Worm (Caenorhabditis elegans) whole organism, young adult: ENCODE measurements around the gene H10E21.5.

Experiments used
- F49E8.2 ChIP-seq: sonication (generic microtip); optimal IDR thresholded peaks from 3 replicates; lab custom pipeline; 2017; ENCODE audit warnings: missing genetic modification characterization, mild to moderate bottlenecking, missing compliant biosample characterization, antibody characterized with exemption, moderate library complexity; ENCODE audit not compliant: insufficient read depth
- Y56A3A.18 ChIP-seq: fragments of 200-800 bp; sonication (Bioruptor generic); IDR thresholded peaks from 2 replicates; pipeline ENCODE4 v1.3.6; 2022; ENCODE audit warnings: missing genetic modification reagents, missing genetic modification characterization, missing compliant biosample characterization
- ama-1 ChIP-seq, 3 experiments: fragments of 150-350 bp in 1 of 3; sonication (generic microtip) in 2 of 3; optimal IDR thresholded peaks; 2 replicates each; lab custom pipeline; 2014 to 2018; ENCODE audit warnings: missing biosample characterization in 2 of 3, missing genetic modification characterization in 2 of 3, missing genetic modification reagents in 2 of 3
- ccch-3 ChIP-seq: fragments of 200-800 bp; sonication (Bioruptor generic); optimal IDR thresholded peaks from 2 replicates; lab custom pipeline; 2018; ENCODE audit warnings: mild to moderate bottlenecking, missing genetic modification characterization, missing compliant biosample characterization
- lsy-27 ChIP-seq: sonication (generic microtip); optimal IDR thresholded peaks from 2 replicates; lab custom pipeline; 2017; ENCODE audit warnings: missing genetic modification characterization, mild to moderate bottlenecking, missing compliant biosample characterization, antibody characterized with exemption, missing genotype, borderline replicate concordance; ENCODE audit not compliant: insufficient read depth
- repo-1 ChIP-seq: sonication (generic microtip); optimal IDR thresholded peaks from 2 replicates; lab custom pipeline; 2017; ENCODE audit warnings: mild to moderate bottlenecking, missing genetic modification characterization, missing compliant biosample characterization
- snpc-4 ChIP-seq, 5 experiments: fragments of 150-350 bp in 1 of 5; sonication (generic microtip) in 4 of 5; optimal IDR thresholded peaks; 2 replicates each; lab custom pipeline; 2014 to 2018; ENCODE audit warnings: missing genetic modification characterization in 5 of 5, missing biosample characterization in 3 of 5, antibody characterized with exemption in 2 of 5, mild to moderate bottlenecking in 2 of 5, missing compliant biosample characterization in 2 of 5, missing genotype in 2 of 5, moderate library complexity in 2 of 5, missing genetic modification reagents in 1 of 5
- somi-1 ChIP-seq: fragments of 200-800 bp; sonication (Bioruptor generic); optimal IDR thresholded peaks from 2 replicates; lab custom pipeline; 2018; ENCODE audit warnings: mild to moderate bottlenecking, missing genetic modification characterization, missing compliant biosample characterization
- unc-130 ChIP-seq: sonication (generic microtip); optimal IDR thresholded peaks from 2 replicates; lab custom pipeline; 2016; ENCODE audit warnings: missing genetic modification reagents, missing genetic modification characterization, missing compliant biosample characterization
- unc-62 ChIP-seq: fragments of 150-350 bp; optimal IDR thresholded peaks from 2 replicates; lab custom pipeline; 2014; ENCODE audit warnings: missing biosample characterization, missing genetic modification reagents, missing genetic modification characterization
- xnd-1 ChIP-seq: sonication (generic microtip); optimal IDR thresholded peaks from 2 replicates; lab custom pipeline; 2016; ENCODE audit warnings: missing genotype, missing genetic modification reagents, missing genetic modification characterization, missing compliant biosample characterization

ce11 chrIII:16797-17196, 7.0 kb downstream of the H10E21.5 start:
- TF ChIP-seq snpc-4 (GFP tag; optimal IDR thresholded peaks at IDR 0.05; lab: Kevin White, UChicago), result no peak
- TF ChIP-seq snpc-4 (tag; optimal IDR thresholded peaks at IDR 0.05; lab: Kevin White, UChicago), result no peak
- no peak for TF ChIP-seq Y56A3A.18 (GFP tag; lab: Robert Waterston, UW)
- TF ChIP-seq repo-1 (tag; lab: Kevin White, UChicago), result no peak
- no peak for TF ChIP-seq unc-130
- no peak for TF ChIP-seq F49E8.2 (tag; lab: Kevin White, UChicago)
- TF ChIP-seq ama-1 (optimal IDR thresholded peaks at IDR 0.05; lab: Kevin White, UChicago), result no peak
- TF ChIP-seq ama-1 (GFP tag; optimal IDR thresholded peaks at IDR 0.05; lab: Kevin White, UChicago), result no peak
- no peak for TF ChIP-seq xnd-1
- TF ChIP-seq somi-1 (GFP tag; lab: Kevin White, UChicago), result no peak
- no peak for TF ChIP-seq lsy-27
- no peak for TF ChIP-seq unc-62
- TF ChIP-seq ccch-3 (GFP tag; lab: Kevin White, UChicago), result no peak
